Fruit fly (Drosophila melanogaster) whole organism, embryonic: Measurements from ENCODE around the gene Chchd2.

ENCODE experiments used
- Aef1 ChIP-seq: fragments of 200-800 bp; sonication (Bioruptor generic); IDR thresholded peaks from 3 replicates; pipeline ENCODE4 v1.3.6; 2022; ENCODE audit warnings: missing biosample characterization, missing genetic modification characterization
- BtbVII ChIP-seq: fragments of 200-800 bp; sonication (Bioruptor generic); optimal IDR thresholded peaks from 3 replicates; lab custom pipeline; 2017; ENCODE audit warnings: missing biosample characterization, mild to moderate bottlenecking, missing genetic modification characterization
- CG11247 ChIP-seq: fragments of 200-800 bp; sonication (Bioruptor generic); IDR thresholded peaks from 2 replicates; pipeline ENCODE4 v1.3.6; 2022; ENCODE audit warnings: missing biosample characterization, missing genetic modification characterization
- CG1233 ChIP-seq: fragments of 200-800 bp; sonication (Bioruptor generic); optimal IDR thresholded peaks from 4 replicates; lab custom pipeline; 2018; ENCODE audit warnings: missing biosample characterization, mild to moderate bottlenecking, missing genetic modification characterization
- CG12391 ChIP-seq: fragments of 200-800 bp; sonication (Bioruptor generic); optimal IDR thresholded peaks from 3 replicates; lab custom pipeline; 2018; ENCODE audit warnings: missing biosample characterization, mild to moderate bottlenecking, missing genetic modification characterization, moderate library complexity
- CG12769 ChIP-seq: fragments of 200-800 bp; sonication (Bioruptor generic); optimal IDR thresholded peaks from 2 replicates; lab custom pipeline; 2019; ENCODE audit warnings: missing biosample characterization, mild to moderate bottlenecking, missing genetic modification characterization, moderate library complexity
- CG13123 ChIP-seq: fragments of 200-800 bp; sonication (Bioruptor generic); optimal IDR thresholded peaks from 2 replicates; lab custom pipeline; 2016; ENCODE audit warnings: missing biosample characterization, missing genetic modification characterization
- CG15073 ChIP-seq: fragments of 200-800 bp; sonication (Bioruptor generic); optimal IDR thresholded peaks from 2 replicates; lab custom pipeline; 2016; ENCODE audit warnings: missing biosample characterization, missing genetic modification characterization
- CG1529 ChIP-seq: fragments of 200-800 bp; sonication (Bioruptor generic); optimal IDR thresholded peaks from 3 replicates; lab custom pipeline; 2018; ENCODE audit warnings: missing biosample characterization, missing genetic modification characterization
- CG16813 ChIP-seq: fragments of 200-800 bp; sonication (Bioruptor generic); IDR thresholded peaks from 3 replicates; pipeline ENCODE4 v1.3.6; 2022; ENCODE audit warnings: missing biosample characterization, missing genetic modification characterization; ENCODE audit not compliant: partially characterized antibody
- CG17802 ChIP-seq: fragments of 200-800 bp; sonication (Bioruptor generic); optimal IDR thresholded peaks from 2 replicates; lab custom pipeline; 2018; ENCODE audit warnings: missing biosample characterization, mild to moderate bottlenecking, missing genetic modification characterization, moderate library complexity
- CG2129 ChIP-seq: fragments of 200-800 bp; sonication (Bioruptor generic); IDR thresholded peaks from 2 replicates; pipeline ENCODE4 v1.3.6; 2022; ENCODE audit warnings: missing biosample characterization, missing genetic modification characterization; ENCODE audit not compliant: partially characterized antibody
- CG32532 ChIP-seq: fragments of 200-800 bp; sonication (Bioruptor generic); IDR thresholded peaks from 2 replicates; pipeline ENCODE4 v1.3.6; 2022; ENCODE audit warnings: missing biosample characterization, missing genetic modification characterization
- CG34224 ChIP-seq: fragments of 200-800 bp; sonication (Bioruptor generic); IDR thresholded peaks from 3 replicates; pipeline ENCODE4 v1.3.6; 2022; ENCODE audit warnings: missing biosample characterization, missing genetic modification characterization; ENCODE audit not compliant: partially characterized antibody
- CG4617 ChIP-seq: fragments of 200-800 bp; sonication (Bioruptor generic); optimal IDR thresholded peaks from 3 replicates; lab custom pipeline; 2016; ENCODE audit warnings: missing biosample characterization, missing genetic modification characterization, borderline replicate concordance
- CG5180 ChIP-seq: fragments of 200-800 bp; sonication (Bioruptor generic); optimal IDR thresholded peaks from 3 replicates; lab custom pipeline; 2017; ENCODE audit warnings: missing biosample characterization, missing genetic modification characterization, mild to moderate bottlenecking, moderate library complexity, missing genetic modification reagents
- CG7839 ChIP-seq: fragments of 200-800 bp; sonication (Bioruptor generic); optimal IDR thresholded peaks from 3 replicates; lab custom pipeline; 2018; ENCODE audit warnings: missing biosample characterization, mild to moderate bottlenecking, missing genetic modification characterization, moderate library complexity
- CG8359 ChIP-seq: fragments of 200-800 bp; sonication (Bioruptor generic); optimal IDR thresholded peaks from 2 replicates; lab custom pipeline; 2017; ENCODE audit warnings: missing biosample characterization, mild to moderate bottlenecking, missing genetic modification characterization, borderline replicate concordance
- CG9797 ChIP-seq: fragments of 200-800 bp; sonication (Bioruptor generic); optimal IDR thresholded peaks from 3 replicates; lab custom pipeline; 2018; ENCODE audit warnings: missing biosample characterization, mild to moderate bottlenecking, missing genetic modification characterization
- Camta ChIP-seq: fragments of 200-800 bp; sonication (Bioruptor generic); optimal IDR thresholded peaks from 2 replicates; lab custom pipeline; 2016; ENCODE audit warnings: missing biosample characterization, missing genetic modification characterization
- D ChIP-seq, 2 experiments: fragments of 200-800 bp in 1 of 2; fragments of >200 bp in 1 of 2; sonication (Bioruptor generic) in 1 of 2; optimal IDR thresholded peaks; 2 replicates in 1 of 2; 3 replicates in 1 of 2; lab custom pipeline; 2017; ENCODE audit warnings: mild to moderate bottlenecking in 1 of 2, missing biosample characterization in 1 of 2, missing genetic modification characterization in 1 of 2, missing genetic modification reagents in 1 of 2
- D19A ChIP-seq: fragments of 200-800 bp; optimal IDR thresholded peaks from 3 replicates; lab custom pipeline; 2019; ENCODE audit warnings: missing biosample characterization, mild to moderate bottlenecking, missing genetic modification characterization, moderate library complexity
- ERR ChIP-seq: fragments of 200-800 bp; sonication (Bioruptor generic); optimal IDR thresholded peaks from 2 replicates; lab custom pipeline; 2016; ENCODE audit warnings: missing biosample characterization, missing genetic modification characterization
- Fer1 ChIP-seq: fragments of 200-800 bp; sonication (Bioruptor generic); optimal IDR thresholded peaks from 2 replicates; lab custom pipeline; 2017; ENCODE audit warnings: missing biosample characterization, mild to moderate bottlenecking, missing genetic modification characterization
- Fer3 ChIP-seq: fragments of 200-800 bp; sonication (Bioruptor generic); optimal IDR thresholded peaks from 2 replicates; lab custom pipeline; 2018; ENCODE audit warnings: missing biosample characterization, mild to moderate bottlenecking, missing genetic modification characterization, moderate library complexity
- H15 ChIP-seq: fragments of 200-800 bp; sonication (Bioruptor generic); IDR thresholded peaks from 3 replicates; pipeline ENCODE4 v1.3.6; 2022; ENCODE audit warnings: missing biosample characterization, missing genetic modification characterization
- H2.0 ChIP-seq: fragments of 200-800 bp; sonication (Bioruptor generic); IDR thresholded peaks from 2 replicates; pipeline ENCODE4 v1.3.6; 2022; ENCODE audit warnings: missing biosample characterization, missing genetic modification characterization
- NC2β ChIP-seq: fragments of 200-800 bp; sonication (Bioruptor generic); optimal IDR thresholded peaks from 2 replicates; lab custom pipeline; 2016; ENCODE audit warnings: missing biosample characterization, missing genetic modification characterization
- NfI ChIP-seq: fragments of 200-800 bp; sonication (Bioruptor generic); optimal IDR thresholded peaks from 3 replicates; lab custom pipeline; 2018; ENCODE audit warnings: missing biosample characterization, mild to moderate bottlenecking, missing genetic modification characterization, moderate library complexity
- Pdp1 ChIP-seq, 2 experiments: fragments of 200-800 bp; sonication (Bioruptor generic); optimal IDR thresholded peaks; 3 replicates each; lab custom pipeline; 2016; ENCODE audit warnings: missing biosample characterization in 2 of 2, missing genetic modification characterization in 2 of 2, mild to moderate bottlenecking in 1 of 2, moderate library complexity in 1 of 2
- Sry-β ChIP-seq: fragments of 200-800 bp; sonication (Bioruptor generic); optimal IDR thresholded peaks from 2 replicates; lab custom pipeline; 2018; ENCODE audit warnings: missing biosample characterization, mild to moderate bottlenecking, missing genetic modification characterization, moderate library complexity
- Ssrp ChIP-seq: fragments of 200-800 bp; sonication (Bioruptor generic); optimal IDR thresholded peaks from 2 replicates; lab custom pipeline; 2018; ENCODE audit warnings: missing biosample characterization, mild to moderate bottlenecking, missing genetic modification characterization, moderate library complexity
- bsh ChIP-seq, 2 experiments: fragments of 200-800 bp; sonication (Bioruptor generic); optimal IDR thresholded peaks; 2 replicates each; lab custom pipeline; 2017 to 2018; ENCODE audit warnings: mild to moderate bottlenecking in 2 of 2, missing biosample characterization in 2 of 2, missing genetic modification characterization in 2 of 2, moderate library complexity in 1 of 2
- chif ChIP-seq, 2 experiments: fragments of 200-800 bp; sonication (Bioruptor generic); optimal IDR thresholded peaks; 3 replicates each; lab custom pipeline; 2016; ENCODE audit warnings: missing biosample characterization in 2 of 2, missing genetic modification characterization in 2 of 2
- disco-r ChIP-seq: fragments of 200-800 bp; sonication (Bioruptor generic); optimal IDR thresholded peaks from 2 replicates; lab custom pipeline; 2016; ENCODE audit warnings: missing biosample characterization, missing genetic modification characterization
- dpn ChIP-seq, 2 experiments: fragments of 200-800 bp; sonication (Bioruptor generic); optimal IDR thresholded peaks; 3 replicates each; lab custom pipeline; 2016; ENCODE audit warnings: missing biosample characterization in 2 of 2, missing genetic modification characterization in 2 of 2
- grn ChIP-seq: fragments of 200-800 bp; sonication (Bioruptor generic); optimal IDR thresholded peaks from 3 replicates; lab custom pipeline; 2017; ENCODE audit warnings: missing biosample characterization, missing genetic modification characterization
- hb ChIP-seq: fragments of 200-800 bp; sonication (Bioruptor generic); IDR thresholded peaks from 3 replicates; pipeline ENCODE4 v1.3.6; 2022; ENCODE audit warnings: missing biosample characterization, missing genetic modification characterization; ENCODE audit not compliant: partially characterized antibody
- hth ChIP-seq: fragments of >200 bp; optimal IDR thresholded peaks from 2 replicates; lab custom pipeline; 2017; ENCODE audit warnings: inconsistent platforms
- jing ChIP-seq: fragments of 200-800 bp; sonication (Bioruptor generic); optimal IDR thresholded peaks from 2 replicates; lab custom pipeline; 2018; ENCODE audit warnings: missing biosample characterization, mild to moderate bottlenecking, missing genetic modification characterization
- mam ChIP-seq: fragments of 200-800 bp; sonication (Bioruptor generic); optimal IDR thresholded peaks from 3 replicates; lab custom pipeline; 2016; ENCODE audit warnings: missing biosample characterization, missing genetic modification characterization
- nau ChIP-seq: fragments of 200-800 bp; sonication (Bioruptor generic); optimal IDR thresholded peaks from 3 replicates; lab custom pipeline; 2017; ENCODE audit warnings: missing biosample characterization, mild to moderate bottlenecking, missing genetic modification characterization, missing genetic modification reagents
- pb ChIP-seq: fragments of 200-800 bp; sonication (Bioruptor generic); optimal IDR thresholded peaks from 3 replicates; lab custom pipeline; 2016; ENCODE audit warnings: missing biosample characterization, missing genetic modification characterization
- rib ChIP-seq: fragments of 200-800 bp; sonication (Bioruptor generic); IDR thresholded peaks from 2 replicates; pipeline ENCODE4 v1.3.6; 2022; ENCODE audit warnings: missing biosample characterization, missing genetic modification characterization
- scrt ChIP-seq: fragments of 200-800 bp; sonication (Bioruptor generic); optimal IDR thresholded peaks from 2 replicates; lab custom pipeline; 2018; ENCODE audit warnings: missing biosample characterization, mild to moderate bottlenecking, missing genetic modification characterization, moderate library complexity
- sima ChIP-seq: fragments of 200-800 bp; sonication (Bioruptor generic); optimal IDR thresholded peaks from 2 replicates; lab custom pipeline; 2016; ENCODE audit warnings: missing biosample characterization, missing genetic modification characterization
- sqz ChIP-seq: fragments of 200-800 bp; sonication (Bioruptor generic); optimal IDR thresholded peaks from 3 replicates; lab custom pipeline; 2018; ENCODE audit warnings: missing biosample characterization, mild to moderate bottlenecking, missing genetic modification characterization
- ttk ChIP-seq: fragments of 200-800 bp; sonication (Bioruptor generic); IDR thresholded peaks from 2 replicates; pipeline ENCODE4 v2.1.2; 2022; ENCODE audit warnings: missing biosample characterization, missing genetic modification characterization
- unc-4 ChIP-seq: fragments of 200-800 bp; sonication (Bioruptor generic); IDR thresholded peaks from 2 replicates; pipeline ENCODE4 v1.3.6; 2022; ENCODE audit warnings: missing biosample characterization, missing genetic modification characterization; ENCODE audit not compliant: partially characterized antibody

Chchd2 gene

DNA sequence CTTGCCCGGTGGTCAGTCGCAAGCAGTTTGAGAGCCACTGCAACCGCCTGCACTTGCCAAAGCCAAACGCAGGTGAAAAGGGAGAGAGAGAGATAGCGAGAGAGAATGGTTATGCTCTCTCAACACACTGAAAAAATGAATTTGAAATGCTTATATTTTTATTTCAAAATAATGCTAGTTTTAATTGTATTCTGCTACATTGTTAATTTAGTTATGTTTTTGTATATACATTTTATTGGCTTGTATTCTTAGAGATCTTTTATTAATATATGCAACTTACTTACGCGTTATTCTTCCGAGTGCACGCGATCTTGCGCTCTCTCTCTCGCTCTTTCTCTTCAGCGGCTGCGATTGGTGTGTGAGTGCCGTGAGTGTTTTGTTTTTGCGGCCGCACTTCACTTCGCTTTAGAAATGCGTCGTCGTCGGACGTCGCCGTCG is 29.7 kb downstream of the Chchd2 start (continued):
- peak; percentile 96 for TF ChIP-seq Fer3 (tag; lab: Kevin White, UChicago)
- peak; percentile 98 for TF ChIP-seq Fer1 (GFP tag; lab: Kevin White, UChicago)
- TF ChIP-seq CG13123 (GFP tag; lab: Kevin White, UChicago), result no peak
- TF ChIP-seq Ssrp (tag; lab: Kevin White, UChicago), result no peak
- TF ChIP-seq BtbVII (GFP tag; lab: Kevin White, UChicago), result peak; percentile 95
- peak; percentile 96 for TF ChIP-seq rib (GFP tag; lab: Robert Waterston, UW)
- peak; percentile 96 for TF ChIP-seq CG1233 (GFP tag; lab: Kevin White, UChicago)
- peak; percentile 93 for TF ChIP-seq CG8359
- peak; percentile 89 for TF ChIP-seq ERR (GFP tag; lab: Kevin White, UChicago)
- TF ChIP-seq disco-r (GFP tag; lab: Kevin White, UChicago), result no peak
- no peak for TF ChIP-seq NfI
- TF ChIP-seq CG4617 (GFP tag; lab: Kevin White, UChicago), result peak; percentile 79
- no peak for TF ChIP-seq bsh (GFP tag; optimal IDR thresholded peaks at IDR 0.05; lab: Kevin White, UChicago)
- TF ChIP-seq chif (GFP tag; optimal IDR thresholded peaks at IDR 0.05; lab: Kevin White, UChicago), result peak in 1 of 2 experiments; percentile 86
- TF ChIP-seq CG17802 (tag; lab: Kevin White, UChicago), result peak; percentile 81
- TF ChIP-seq CG9797 (GFP tag; lab: Kevin White, UChicago), result peak; percentile 52
- TF ChIP-seq hth (lab: Kevin White, UChicago), result no peak
- TF ChIP-seq grn (GFP tag; lab: Kevin White, UChicago), result peak; percentile 88
- TF ChIP-seq unc-4 (GFP tag; lab: Robert Waterston, UW), result no peak
- TF ChIP-seq CG2129 (GFP tag; lab: Robert Waterston, UW), result no peak
- no peak for TF ChIP-seq CG16813 (GFP tag; lab: Robert Waterston, UW)
- peak; percentile 95 for TF ChIP-seq Camta (GFP tag; lab: Kevin White, UChicago)
- peak; percentile 99 for TF ChIP-seq ttk (GFP tag; lab: Robert Waterston, UW)
- peak; percentile 95 for TF ChIP-seq nau (GFP tag; lab: Kevin White, UChicago)
- TF ChIP-seq CG11247 (GFP tag; lab: Robert Waterston, UW), result peak; percentile 98
- TF ChIP-seq CG7839 (tag; lab: Kevin White, UChicago), result peak; percentile 99
- peak; percentile 93 to 98 for TF ChIP-seq Pdp1 (GFP tag; optimal IDR thresholded peaks at IDR 0.05; lab: Kevin White, UChicago)
- peak; percentile 92 for TF ChIP-seq mam
- TF ChIP-seq H2.0 (GFP tag; lab: Robert Waterston, UW), result no peak
- peak; percentile 97 for TF ChIP-seq Aef1
- peak; percentile 90 for TF ChIP-seq CG5180
- no peak for TF ChIP-seq CG12769 (tag; lab: Kevin White, UChicago)
- TF ChIP-seq sima, result peak; percentile 87
- TF ChIP-seq D19A, result peak; percentile 96
- TF ChIP-seq CG32532 (GFP tag; lab: Robert Waterston, UW), result peak; percentile 98
- peak in 1 of 2 experiments; percentile 94 for TF ChIP-seq dpn (GFP tag; optimal IDR thresholded peaks at IDR 0.05; lab: Kevin White, UChicago)
- TF ChIP-seq CG34224, result no peak
- no peak for TF ChIP-seq jing (GFP tag; lab: Kevin White, UChicago)
- TF ChIP-seq pb (GFP tag; lab: Kevin White, UChicago), result peak; percentile 94
- peak; percentile 39 for TF ChIP-seq Sry-β (GFP tag; lab: Kevin White, UChicago)
- no peak for TF ChIP-seq NC2β (GFP tag; lab: Kevin White, UChicago)
- no peak for TF ChIP-seq CG15073 (GFP tag; lab: Kevin White, UChicago)
- no peak for TF ChIP-seq CG12391 (tag; lab: Kevin White, UChicago)
- peak; percentile 99 for TF ChIP-seq H15 (GFP tag; lab: Robert Waterston, UW)
- no peak for TF ChIP-seq CG1529
- TF ChIP-seq hb, result no peak
- peak; percentile 93 for TF ChIP-seq scrt (GFP tag; lab: Kevin White, UChicago)
- TF ChIP-seq D (optimal IDR thresholded peaks at IDR 0.05; lab: Kevin White, UChicago), result no peak
- peak; percentile 97 for TF ChIP-seq D (GFP tag; optimal IDR thresholded peaks at IDR 0.05; lab: Kevin White, UChicago)
- peak; percentile 97 for TF ChIP-seq sqz
